Worm (Caenorhabditis elegans) whole organism, L2 larva: ENCODE measurements around the gene lsy-2.

Experiments used
- R02D3.7 ChIP-seq: fragments of 150-350 bp; optimal IDR thresholded peaks from 2 replicates; lab custom pipeline; 2014; ENCODE audit warnings: missing biosample characterization, missing genetic modification characterization
- ZK546.5 ChIP-seq: sonication (generic microtip); optimal IDR thresholded peaks from 2 replicates; lab custom pipeline; 2017; ENCODE audit warnings: missing biosample characterization, missing genetic modification characterization
- ama-1 ChIP-seq: fragments of 150-350 bp; optimal IDR thresholded peaks from 2 replicates; lab custom pipeline; 2018; ENCODE audit warnings: inconsistent platforms
- egl-27 ChIP-seq: sonication (generic microtip); optimal IDR thresholded peaks from 3 replicates; lab custom pipeline; 2017; ENCODE audit warnings: missing biosample characterization, missing genetic modification reagents, missing genetic modification characterization
- lin-13 ChIP-seq: fragments of 150-350 bp; optimal IDR thresholded peaks from 2 replicates; lab custom pipeline; 2014; ENCODE audit warnings: missing biosample characterization, missing genetic modification reagents, missing genetic modification characterization
- lsy-2 ChIP-seq, 2 experiments: fragments of 150-350 bp in 1 of 2; sonication (generic microtip) in 1 of 2; optimal IDR thresholded peaks; 2 replicates each; lab custom pipeline; 2014 to 2017; ENCODE audit warnings: missing biosample characterization in 2 of 2, missing genetic modification characterization in 2 of 2
- nhr-10 ChIP-seq: sonication (generic microtip); optimal IDR thresholded peaks from 2 replicates; lab custom pipeline; 2017; ENCODE audit warnings: missing biosample characterization, missing genetic modification characterization
- nhr-11 ChIP-seq: fragments of 150-350 bp; optimal IDR thresholded peaks from 2 replicates; lab custom pipeline; 2014; ENCODE audit warnings: missing biosample characterization, missing genetic modification characterization
- sem-4 ChIP-seq: fragments of 150-350 bp; optimal IDR thresholded peaks from 2 replicates; lab custom pipeline; 2014; ENCODE audit warnings: missing biosample characterization, missing genetic modification reagents, missing genetic modification characterization
- skn-1 ChIP-seq: sonication (generic microtip); optimal IDR thresholded peaks from 2 replicates; lab custom pipeline; 2017; ENCODE audit warnings: missing biosample characterization, missing genetic modification characterization
- unc-62 ChIP-seq: fragments of 150-350 bp; optimal IDR thresholded peaks from 2 replicates; lab custom pipeline; 2014; ENCODE audit warnings: missing biosample characterization, missing genetic modification reagents, missing genetic modification characterization

- no peak for TF ChIP-seq ZK546.5
- no peak for TF ChIP-seq egl-27
- TF ChIP-seq lsy-2 (tag; optimal IDR thresholded peaks at IDR 0.05; lab: Kevin White, UChicago) = no peak
- no peak for TF ChIP-seq R02D3.7 (tag; lab: Kevin White, UChicago)
- TF ChIP-seq nhr-10 (tag; lab: Kevin White, UChicago) = no peak
- TF ChIP-seq sem-4 (tag; lab: Kevin White, UChicago) = peak; percentile 23
- TF ChIP-seq unc-62 (GFP tag; lab: Kevin White, UChicago) = no peak
- no peak for TF ChIP-seq lin-13 (GFP tag; lab: Kevin White, UChicago)
- TF ChIP-seq skn-1 (tag; lab: Kevin White, UChicago) = no peak
- TF ChIP-seq ama-1 (lab: Kevin White, UChicago) = no peak
- TF ChIP-seq nhr-11 (tag; lab: Kevin White, UChicago) = no peak
Observed at ce11 chrX:2116304-2116867, 26.9 kb downstream of the lsy-2 start.
